Worm (Caenorhabditis elegans): Measurements from ENCODE around the gene F42A9.11.

- TF ChIP-seq him-1 (tag; optimal IDR thresholded peaks at IDR 0.05) (no peak), W03F9.2 (tag; optimal IDR thresholded peaks at IDR 0.05) (no peak), dao-5 (tag; optimal IDR thresholded peaks at IDR 0.05) (no peak)
Observed at ce11 chrIV:8644432-8644831, 17.0 kb downstream of the F42A9.11 start, which contains the start of gene C49C8.3.
